Worm (Caenorhabditis elegans) whole organism, early embryonic: ENCODE measurements around the gene srx-42.

Experiments
- F13C5.2 ChIP-seq: sonication (generic microtip); optimal IDR thresholded peaks from 2 replicates; lab custom pipeline; 2017; ENCODE audit warnings: mild to moderate bottlenecking, missing genetic modification characterization, inconsistent platforms, missing compliant biosample characterization
- aly-1 ChIP-seq: sonication (generic microtip); optimal IDR thresholded peaks from 2 replicates; lab custom pipeline; 2016; ENCODE audit warnings: missing genetic modification characterization, missing compliant biosample characterization
- ama-1 ChIP-seq: fragments of 150-350 bp; optimal IDR thresholded peaks from 2 replicates; lab custom pipeline; 2014
- ceh-13 ChIP-seq: fragments of 200-800 bp; sonication (Bioruptor generic); optimal IDR thresholded peaks from 2 replicates; lab custom pipeline; 2018; ENCODE audit warnings: mild to moderate bottlenecking, missing genetic modification characterization, missing compliant biosample characterization
- ets-7 ChIP-seq: sonication (generic microtip); optimal IDR thresholded peaks from 2 replicates; lab custom pipeline; 2016; ENCODE audit warnings: missing genotype, missing genetic modification characterization, missing compliant biosample characterization
- flt-1 ChIP-seq: fragments of 200-800 bp; sonication (Bioruptor generic); IDR thresholded peaks from 2 replicates; pipeline ENCODE4 v1.3.6; 2022; ENCODE audit warnings: missing genetic modification characterization, missing compliant biosample characterization
- hmbx-1 ChIP-seq: sonication (generic microtip); optimal IDR thresholded peaks from 2 replicates; lab custom pipeline; 2016; ENCODE audit warnings: mild to moderate bottlenecking, missing genetic modification characterization, missing compliant biosample characterization
- hnd-1 ChIP-seq: sonication (generic microtip); optimal IDR thresholded peaks from 2 replicates; lab custom pipeline; 2016; ENCODE audit warnings: missing genetic modification characterization, missing compliant biosample characterization
- pes-1 ChIP-seq: fragments of 200-800 bp; sonication (Bioruptor generic); IDR thresholded peaks from 2 replicates; pipeline ENCODE4 v1.3.6; 2022; ENCODE audit warnings: missing genetic modification reagents, missing genetic modification characterization, missing compliant biosample characterization
- scrt-1 ChIP-seq: fragments of 200-800 bp; sonication (Bioruptor generic); IDR thresholded peaks from 2 replicates; pipeline ENCODE4 v1.3.6; 2022; ENCODE audit warnings: missing genetic modification characterization, missing compliant biosample characterization
- sea-1 ChIP-seq: fragments of 200-800 bp; sonication (Bioruptor generic); conservative IDR thresholded peaks from 2 replicates; pipeline ENCODE4 v1.3.6; 2022; ENCODE audit warnings: missing genetic modification characterization, missing compliant biosample characterization
- tra-4 ChIP-seq: sonication (generic microtip); optimal IDR thresholded peaks from 2 replicates; lab custom pipeline; 2017; ENCODE audit warnings: missing genetic modification characterization, missing compliant biosample characterization

DNA sequence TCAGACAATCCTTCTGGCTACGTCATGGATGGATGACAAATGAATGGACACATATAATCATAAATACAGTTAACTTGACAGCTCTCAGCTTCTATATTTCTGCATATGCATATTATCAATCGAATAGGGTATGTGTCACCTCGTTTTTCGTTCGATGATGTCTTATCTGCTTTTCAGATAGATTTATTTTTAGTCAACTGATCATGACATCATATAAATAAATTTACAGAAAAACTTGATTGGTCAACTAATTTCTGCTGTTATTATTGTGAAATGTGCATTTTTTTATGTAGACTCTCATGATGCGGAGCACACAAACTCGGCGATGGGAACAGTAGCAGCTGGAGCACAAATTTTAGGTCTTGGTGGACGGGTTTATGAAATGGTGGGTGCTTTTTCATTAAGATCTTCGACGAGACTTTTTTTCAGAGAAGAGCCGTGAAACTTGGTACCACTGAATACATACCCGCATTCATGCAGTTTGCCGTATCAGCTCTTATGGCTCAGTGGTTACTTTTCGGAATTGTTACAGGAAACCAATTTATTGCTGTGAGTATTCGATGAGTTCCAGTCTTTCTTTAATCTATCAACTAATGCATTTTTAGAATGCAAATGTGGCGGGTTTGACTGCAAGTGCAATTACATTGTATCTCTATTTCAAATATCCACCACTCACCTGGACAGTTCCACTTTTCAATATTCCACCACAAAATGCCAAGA, 34.7 kb downstream of the srx-42 start:
- no peak for TF ChIP-seq ama-1 (lab: Kevin White, UChicago)
- no peak for TF ChIP-seq flt-1 (GFP tag; lab: Robert Waterston, UW)
- TF ChIP-seq pes-1 (GFP tag; lab: Robert Waterston, UW) = no peak
- TF ChIP-seq hmbx-1 = no peak
- TF ChIP-seq sea-1 (GFP tag; lab: Robert Waterston, UW) = no peak
- no peak for TF ChIP-seq aly-1 (tag; lab: Kevin White, UChicago)
- TF ChIP-seq F13C5.2 (tag; lab: Kevin White, UChicago) = no peak
- no peak for TF ChIP-seq ets-7
- no peak for TF ChIP-seq tra-4 (tag; lab: Kevin White, UChicago)
- TF ChIP-seq hnd-1 (tag; lab: Kevin White, UChicago) = no peak
- TF ChIP-seq scrt-1 (GFP tag; lab: Robert Waterston, UW) = no peak
- TF ChIP-seq ceh-13 (GFP tag; lab: Kevin White, UChicago) = no peak
